Worm (Caenorhabditis elegans): ENCODE measurements around the gene cky-1.

Gene cky-1

DNA sequence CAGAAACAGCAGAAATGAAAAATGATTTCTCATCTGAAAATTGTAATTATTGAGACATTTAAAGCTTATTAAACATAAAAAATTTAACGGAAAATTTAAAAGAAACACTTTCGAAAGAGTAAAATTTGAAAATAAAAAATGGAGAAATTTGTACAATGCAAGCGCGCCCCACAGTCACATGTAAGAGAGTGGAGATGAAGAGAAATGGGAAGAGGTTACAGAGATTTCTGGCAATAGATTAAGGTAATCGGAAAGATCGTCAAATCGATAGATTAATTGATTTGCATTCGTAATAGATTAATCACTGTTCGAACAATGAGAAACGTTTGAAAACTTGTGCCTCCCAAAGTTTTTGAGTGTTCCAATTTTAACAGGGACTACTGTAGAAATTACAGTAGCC is 10.9 kb downstream of the cky-1 start, which contains the start of gene C15C8.4:
TSS of gene C15C8.4 (minus strand) at position 33 of the 400 bp plus-strand sequence.
- TF ChIP-seq hmg-4 (GFP tag; optimal IDR thresholded peaks at IDR 0.05) (no peak), hmbx-1 (tag; optimal IDR thresholded peaks at IDR 0.05) (no peak), hnd-1 (tag; optimal IDR thresholded peaks at IDR 0.05) (no peak), ceh-36 (tag; optimal IDR thresholded peaks at IDR 0.05) (no peak), tra-4 (tag; optimal IDR thresholded peaks at IDR 0.05) (no peak), pes-1 (GFP tag; IDR thresholded peaks at IDR 0.05) (no peak), aly-1 (tag; optimal IDR thresholded peaks at IDR 0.05) (no peak), flt-1 (GFP tag; IDR thresholded peaks at IDR 0.05) (no peak), B0310.2 (tag; optimal IDR thresholded peaks at IDR 0.05) (no peak), scrt-1 (GFP tag; IDR thresholded peaks at IDR 0.05) (no peak), ceh-13 (GFP tag; optimal IDR thresholded peaks at IDR 0.05) (no peak), ets-7 (tag; optimal IDR thresholded peaks at IDR 0.05) (no peak), ama-1 (optimal IDR thresholded peaks at IDR 0.05) (no peak), tbx-37 (GFP tag; conservative IDR thresholded peaks at IDR 0.05) (no peak), tbx-11 (GFP tag; IDR thresholded peaks at IDR 0.05) (no peak), F13C5.2 (tag; optimal IDR thresholded peaks at IDR 0.05) (no peak), sea-1 (GFP tag; conservative IDR thresholded peaks at IDR 0.05) (no peak)

DNA sequence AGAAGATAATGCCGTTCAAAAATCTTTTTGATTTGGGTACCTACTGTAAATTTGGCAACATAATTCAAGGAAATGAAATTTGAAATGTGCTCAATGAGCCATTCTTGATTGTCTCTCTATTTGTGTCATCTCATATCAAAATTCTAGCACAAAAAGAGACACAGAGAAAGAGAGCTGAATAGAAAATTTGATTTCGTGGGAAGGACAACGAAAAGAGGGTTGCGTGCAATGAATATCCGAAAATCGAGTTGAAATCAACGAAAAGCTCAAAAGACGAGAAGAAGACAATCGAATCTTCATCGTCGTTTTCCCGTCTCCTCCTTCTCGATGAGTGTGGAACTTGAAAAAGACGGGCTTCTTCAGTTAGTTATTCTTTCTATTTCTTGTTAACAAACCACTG is 11.4 kb downstream of the cky-1 start, which contains the start of gene C15C8.5:
TSS of gene C15C8.5 (plus strand) at position 152 of the 400 bp plus-strand sequence.
- no peak for TF ChIP-seq aly-1 (tag; optimal IDR thresholded peaks at IDR 0.05)
- no peak for TF ChIP-seq ets-7 (tag; optimal IDR thresholded peaks at IDR 0.05)

DNA sequence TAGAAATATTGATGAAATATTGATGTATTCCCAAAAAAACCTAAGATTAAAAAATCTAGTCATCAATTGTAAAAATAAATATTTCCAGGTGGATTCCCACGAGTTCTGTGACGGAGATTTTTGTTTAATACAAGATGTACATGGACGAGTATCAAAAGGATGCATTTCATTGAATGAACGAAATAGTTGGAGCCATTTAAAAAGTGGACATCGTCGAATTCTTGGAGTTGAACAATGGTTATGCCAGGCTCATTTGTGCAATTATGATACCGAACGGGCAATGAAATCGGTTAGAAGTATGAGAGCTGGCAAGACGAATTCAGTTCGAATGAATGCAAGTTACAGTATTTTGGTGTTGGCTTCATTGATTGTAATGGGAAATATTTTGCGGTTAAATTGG is 13.1 kb downstream of the cky-1 start:
- TF ChIP-seq sea-1 (GFP tag; conservative IDR thresholded peaks at IDR 0.05) = no peak
- TF ChIP-seq ama-1 (optimal IDR thresholded peaks at IDR 0.05) = no peak
- TF ChIP-seq tra-4 (tag; optimal IDR thresholded peaks at IDR 0.05) = no peak
- TF ChIP-seq hnd-1 (tag; optimal IDR thresholded peaks at IDR 0.05) = no peak
- no peak for TF ChIP-seq ceh-36 (tag; optimal IDR thresholded peaks at IDR 0.05)
- TF ChIP-seq tbx-37 (GFP tag; conservative IDR thresholded peaks at IDR 0.05) = no peak
- no peak for TF ChIP-seq pes-1 (GFP tag; IDR thresholded peaks at IDR 0.05)
- TF ChIP-seq F13C5.2 (tag; optimal IDR thresholded peaks at IDR 0.05) = no peak
- no peak for TF ChIP-seq scrt-1 (GFP tag; IDR thresholded peaks at IDR 0.05)
- TF ChIP-seq hmbx-1 (tag; optimal IDR thresholded peaks at IDR 0.05) = no peak
- no peak for TF ChIP-seq flt-1 (GFP tag; IDR thresholded peaks at IDR 0.05)
- no peak for TF ChIP-seq B0310.2 (tag; optimal IDR thresholded peaks at IDR 0.05)
- TF ChIP-seq ceh-13 (GFP tag; optimal IDR thresholded peaks at IDR 0.05) = no peak
- TF ChIP-seq aly-1 (tag; optimal IDR thresholded peaks at IDR 0.05) = no peak
- TF ChIP-seq tbx-11 (GFP tag; IDR thresholded peaks at IDR 0.05) = no peak
- TF ChIP-seq hmg-4 (GFP tag; optimal IDR thresholded peaks at IDR 0.05) = no peak
- TF ChIP-seq ets-7 (tag; optimal IDR thresholded peaks at IDR 0.05) = no peak

DNA sequence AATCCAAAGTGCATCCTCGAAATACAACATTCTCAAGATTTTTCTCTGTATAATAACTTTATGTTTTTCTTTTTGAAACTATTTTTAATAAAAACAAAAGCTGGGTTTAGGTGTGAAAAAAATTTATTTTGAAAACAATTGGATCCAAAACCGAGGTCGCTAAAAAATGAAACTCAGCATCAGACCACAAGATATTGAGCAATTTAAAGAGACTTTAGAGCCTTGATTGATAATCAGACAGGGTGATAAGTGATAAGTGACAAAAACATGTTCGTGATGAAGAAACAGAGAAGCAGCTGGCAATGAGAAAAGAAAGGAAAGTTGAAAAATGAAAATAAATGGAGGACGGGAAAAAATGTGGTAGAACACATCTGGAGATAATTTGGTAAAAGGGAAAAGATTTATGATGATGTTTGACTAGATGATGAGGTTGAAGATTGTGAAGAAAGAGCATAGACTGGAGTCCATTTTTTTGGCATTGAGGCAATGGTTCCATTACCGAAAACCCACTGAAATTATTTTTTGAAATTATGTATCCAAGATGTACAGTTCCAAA is 15.1 kb downstream of the cky-1 start, which contains the start of gene C15C8.6:
TSS of gene C15C8.6 (minus strand) at position 51 of the 556 bp plus-strand sequence.
- no peak for TF ChIP-seq aly-1 (tag; optimal IDR thresholded peaks at IDR 0.05)
- TF ChIP-seq hmbx-1 (tag; optimal IDR thresholded peaks at IDR 0.05) = no peak
- TF ChIP-seq ceh-36 (tag; optimal IDR thresholded peaks at IDR 0.05) = no peak
- TF ChIP-seq ama-1 (optimal IDR thresholded peaks at IDR 0.05) = no peak
- TF ChIP-seq B0310.2 (tag; optimal IDR thresholded peaks at IDR 0.05) = no peak
- TF ChIP-seq tra-4 (tag; optimal IDR thresholded peaks at IDR 0.05) = no peak
- no peak for TF ChIP-seq sea-1 (GFP tag; conservative IDR thresholded peaks at IDR 0.05)
- no peak for TF ChIP-seq tbx-11 (GFP tag; IDR thresholded peaks at IDR 0.05)
- no peak for TF ChIP-seq hnd-1 (tag; optimal IDR thresholded peaks at IDR 0.05)
- no peak for TF ChIP-seq scrt-1 (GFP tag; IDR thresholded peaks at IDR 0.05)
- TF ChIP-seq tbx-37 (GFP tag; conservative IDR thresholded peaks at IDR 0.05) = no peak

DNA sequence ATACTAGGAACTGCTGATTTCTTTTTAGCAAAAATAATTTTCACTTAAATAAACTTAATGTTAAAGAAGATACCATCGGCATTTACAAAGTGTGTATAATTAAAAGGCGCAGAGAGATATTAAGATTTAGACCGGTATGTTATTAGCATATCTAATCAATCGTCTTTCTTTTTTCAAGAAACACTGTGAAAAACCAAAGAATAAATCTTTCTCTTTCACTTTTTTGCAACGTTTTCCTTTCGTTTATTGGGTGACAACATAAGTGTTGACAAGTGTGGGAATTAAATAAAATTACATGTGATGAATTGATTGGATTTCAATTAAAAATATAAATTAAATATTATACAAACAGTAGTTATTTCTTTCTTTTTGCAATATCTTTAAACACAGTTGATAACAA is 15.9 kb downstream of the cky-1 start, which contains the start of gene C15C8.8:
TSS of gene C15C8.8 (minus strand) at position 101 of the 400 bp plus-strand sequence.
- TF ChIP-seq ets-7 (tag; optimal IDR thresholded peaks at IDR 0.05) (no peak), pes-1 (GFP tag; IDR thresholded peaks at IDR 0.05) (no peak), hmg-4 (GFP tag; optimal IDR thresholded peaks at IDR 0.05) (no peak), F13C5.2 (tag; optimal IDR thresholded peaks at IDR 0.05) (no peak), hmbx-1 (tag; optimal IDR thresholded peaks at IDR 0.05) (no peak), ama-1 (optimal IDR thresholded peaks at IDR 0.05) (no peak), ceh-13 (GFP tag; optimal IDR thresholded peaks at IDR 0.05) (no peak), ceh-36 (tag; optimal IDR thresholded peaks at IDR 0.05) (no peak), scrt-1 (GFP tag; IDR thresholded peaks at IDR 0.05) (no peak), tra-4 (tag; optimal IDR thresholded peaks at IDR 0.05) (no peak), tbx-37 (GFP tag; conservative IDR thresholded peaks at IDR 0.05) (no peak), hnd-1 (tag; optimal IDR thresholded peaks at IDR 0.05) (no peak), aly-1 (tag; optimal IDR thresholded peaks at IDR 0.05) (no peak), sea-1 (GFP tag; conservative IDR thresholded peaks at IDR 0.05) (no peak), flt-1 (GFP tag; IDR thresholded peaks at IDR 0.05) (no peak), B0310.2 (tag; optimal IDR thresholded peaks at IDR 0.05) (no peak), tbx-11 (GFP tag; IDR thresholded peaks at IDR 0.05) (no peak)

DNA sequence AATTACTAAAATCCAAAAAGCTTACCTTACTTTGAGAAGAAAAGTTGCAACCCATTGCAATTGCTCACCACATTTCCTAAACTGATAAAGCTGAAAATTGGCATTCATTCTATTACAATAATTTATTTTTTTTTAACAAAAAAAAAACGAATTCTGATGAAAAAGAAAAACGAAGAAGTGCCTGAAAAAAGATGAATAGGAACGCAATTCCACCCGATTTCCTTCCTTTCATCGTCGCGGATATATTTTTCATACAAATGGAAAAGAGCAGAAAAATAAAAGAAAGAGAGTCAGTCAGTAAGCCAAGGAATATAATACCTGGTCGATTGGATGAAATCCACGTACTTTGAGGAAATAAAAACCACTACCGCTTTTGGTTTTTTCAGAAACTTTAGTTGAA is 18.3 kb downstream of the cky-1 start, which contains the start of gene gpa-13:
TSS of gene gpa-13 (minus strand) at position 101 of the 400 bp plus-strand sequence.
- TF ChIP-seq hmg-4 (GFP tag; optimal IDR thresholded peaks at IDR 0.05) (no peak), hnd-1 (tag; optimal IDR thresholded peaks at IDR 0.05) (no peak), ceh-36 (tag; optimal IDR thresholded peaks at IDR 0.05) (no peak), tbx-37 (GFP tag; conservative IDR thresholded peaks at IDR 0.05) (no peak), sea-1 (GFP tag; conservative IDR thresholded peaks at IDR 0.05) (no peak), aly-1 (tag; optimal IDR thresholded peaks at IDR 0.05) (no peak), hmbx-1 (tag; optimal IDR thresholded peaks at IDR 0.05) (no peak), scrt-1 (GFP tag; IDR thresholded peaks at IDR 0.05) (no peak)

DNA sequence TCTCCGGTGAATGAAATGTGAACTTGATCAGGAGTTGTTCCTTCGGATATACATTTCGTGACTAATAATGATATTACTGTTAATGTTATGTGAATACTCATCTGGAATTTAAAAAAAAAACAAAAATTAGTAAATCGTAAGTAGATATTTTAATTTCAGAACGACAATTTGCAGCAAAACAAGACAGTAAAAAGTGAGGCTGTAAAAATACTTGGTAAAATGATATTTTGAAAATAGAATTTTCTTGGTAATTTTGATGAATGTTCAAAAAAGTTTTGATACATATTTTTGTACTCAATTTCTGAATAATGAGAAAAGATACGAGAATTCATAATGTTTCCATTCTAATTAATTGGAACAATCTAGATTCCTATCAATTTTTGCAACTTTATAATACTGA is 23.2 kb downstream of the cky-1 start, which contains the start of gene papl-1:
TSS of gene papl-1 (minus strand) at position 101 of the 400 bp plus-strand sequence.
- no peak for TF ChIP-seq hnd-1 (tag; optimal IDR thresholded peaks at IDR 0.05)

Measured in whole organism, early embryonic.